Fruit fly (Drosophila melanogaster): ENCODE measurements around the gene Fbp1.

DNA sequence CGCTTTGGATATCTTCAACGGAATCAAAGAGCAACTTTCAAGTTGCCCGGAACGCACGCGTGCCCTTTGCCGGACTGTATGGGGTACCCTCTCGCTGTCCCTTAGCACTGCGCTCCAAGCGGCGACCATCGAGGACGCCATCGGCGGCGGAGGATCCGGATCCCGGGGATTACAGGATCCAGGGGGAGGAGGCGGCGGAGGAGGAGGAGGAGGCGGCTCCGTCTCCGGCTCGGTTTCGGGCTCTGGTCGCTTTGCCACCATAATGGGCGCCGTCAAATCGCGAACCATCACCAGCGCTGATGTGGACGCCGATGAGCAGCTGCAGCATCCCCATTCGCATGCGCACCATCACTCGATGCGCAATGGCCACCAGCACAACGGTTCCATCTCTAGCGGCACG is 44.0 kb downstream of the Fbp1 start:
- TF ChIP-seq pad (GFP tag; optimal IDR thresholded peaks at IDR 0.05) (no peak), CG7045 (GFP tag; optimal IDR thresholded peaks at IDR 0.05) (no peak), kay (GFP tag; ENCODE audit: borderline replicate concordance) (no peak), CG5204 (GFP tag; optimal IDR thresholded peaks at IDR 0.05) (no peak), cnc (optimal IDR thresholded peaks at IDR 0.05) (no peak), toe (GFP tag; optimal IDR thresholded peaks at IDR 0.05) (no peak), CG33017 (tag; optimal IDR thresholded peaks at IDR 0.05) (no peak), Mnt (GFP tag; optimal IDR thresholded peaks at IDR 0.05) (no peak), Hr96 (GFP tag; optimal IDR thresholded peaks at IDR 0.05) (no peak), CG12768 (GFP tag; optimal IDR thresholded peaks at IDR 0.05) (no peak)

Measured in whole organism, adult.